Worm (Caenorhabditis elegans): ENCODE measurements around the gene srz-19.

- TF ChIP-seq F57C9.4 (tag; optimal IDR thresholded peaks at IDR 0.05), result no peak
- TF ChIP-seq ccch-3 (GFP tag; optimal IDR thresholded peaks at IDR 0.05), result no peak
- no peak for TF ChIP-seq nfya-2 (GFP tag; IDR thresholded peaks at IDR 0.05)
- no peak for TF ChIP-seq nfya-1 (tag; optimal IDR thresholded peaks at IDR 0.05; ENCODE audit: borderline replicate concordance, insufficient read depth)
- no peak for TF ChIP-seq hlh-12 (tag; optimal IDR thresholded peaks at IDR 0.05)
- TF ChIP-seq Y67H2A.10 (GFP tag; conservative IDR thresholded peaks at IDR 0.05), result no peak
- no peak for TF ChIP-seq mcd-1 (GFP tag; IDR thresholded peaks at IDR 0.05)
- no peak for TF ChIP-seq C06A6.2 (GFP tag; conservative IDR thresholded peaks at IDR 0.05)
- no peak for TF ChIP-seq unc-62 (GFP tag; optimal IDR thresholded peaks at IDR 0.05)
Observed at ce11 chrIV:3941658-3942328, 22.2 kb downstream of the srz-19 start, which contains the start of gene clec-174.
